Fruit fly (Drosophila melanogaster) whole organism, prepupa: ENCODE data around the gene CG5281.
A peak's percentile ranks its signal among the peaks of the same experiment; 100 is the strongest.

Experiments used
- Blimp-1 ChIP-seq: fragments of 200-800 bp; sonication (Bioruptor generic); optimal IDR thresholded peaks from 3 replicates; lab custom pipeline; 2017; ENCODE audit warnings: missing biosample characterization, missing genetic modification characterization, mild to moderate bottlenecking, moderate library complexity, missing genetic modification reagents
- CG10631 ChIP-seq: fragments of 200-800 bp; sonication (Bioruptor generic); optimal IDR thresholded peaks from 2 replicates; lab custom pipeline; 2016; ENCODE audit warnings: missing biosample characterization, missing genetic modification characterization
- CG10669 ChIP-seq: fragments of 200-800 bp; sonication (Bioruptor generic); optimal IDR thresholded peaks from 3 replicates; lab custom pipeline; 2018; ENCODE audit warnings: missing biosample characterization, mild to moderate bottlenecking, missing genetic modification characterization, moderate library complexity
- CG11902 ChIP-seq: fragments of 200-800 bp; sonication (Bioruptor generic); optimal IDR thresholded peaks from 3 replicates; lab custom pipeline; 2016; ENCODE audit warnings: missing biosample characterization, missing genetic modification characterization
- CG15336 ChIP-seq: fragments of 200-800 bp; sonication (Bioruptor generic); IDR thresholded peaks from 2 replicates; pipeline ENCODE4 v1.3.6; 2022; ENCODE audit warnings: missing biosample characterization, missing genetic modification characterization
- CG16779 ChIP-seq: fragments of 200-800 bp; sonication (Bioruptor generic); optimal IDR thresholded peaks from 3 replicates; lab custom pipeline; 2017; ENCODE audit warnings: missing biosample characterization, mild to moderate bottlenecking, missing genetic modification characterization
- CG3032 ChIP-seq: fragments of 200-800 bp; optimal IDR thresholded peaks from 2 replicates; lab custom pipeline; 2019; ENCODE audit warnings: missing biosample characterization, mild to moderate bottlenecking, missing genetic modification characterization, moderate library complexity
- CG31627 ChIP-seq: fragments of 200-800 bp; sonication (Bioruptor generic); optimal IDR thresholded peaks from 3 replicates; lab custom pipeline; 2016; ENCODE audit warnings: missing biosample characterization, missing genetic modification characterization
- CG32006 ChIP-seq: fragments of 200-800 bp; sonication (Bioruptor generic); optimal IDR thresholded peaks from 3 replicates; lab custom pipeline; 2017; ENCODE audit warnings: missing biosample characterization, mild to moderate bottlenecking, missing genetic modification characterization
- CG34406 ChIP-seq: fragments of 200-800 bp; sonication (Bioruptor generic); optimal IDR thresholded peaks from 3 replicates; lab custom pipeline; 2016; ENCODE audit warnings: missing biosample characterization, missing genetic modification characterization
- CG3919 ChIP-seq: fragments of 200-800 bp; sonication (Bioruptor generic); optimal IDR thresholded peaks from 3 replicates; lab custom pipeline; 2016; ENCODE audit warnings: missing biosample characterization, missing genetic modification characterization
- CG4318 ChIP-seq: fragments of 200-800 bp; sonication (Bioruptor generic); optimal IDR thresholded peaks from 3 replicates; lab custom pipeline; 2017; ENCODE audit warnings: missing biosample characterization, mild to moderate bottlenecking, missing genetic modification characterization
- CG6163 ChIP-seq: fragments of 200-800 bp; sonication (Bioruptor generic); IDR thresholded peaks from 3 replicates; pipeline ENCODE4 v1.3.6; 2022; ENCODE audit warnings: missing biosample characterization, missing genetic modification characterization
- CG6792 ChIP-seq: fragments of 200-800 bp; sonication (Bioruptor generic); optimal IDR thresholded peaks from 3 replicates; lab custom pipeline; 2016; ENCODE audit warnings: missing biosample characterization, missing genetic modification characterization
- CG6808 ChIP-seq: fragments of 200-800 bp; sonication (Bioruptor generic); optimal IDR thresholded peaks from 3 replicates; lab custom pipeline; 2017; ENCODE audit warnings: missing biosample characterization, missing genetic modification characterization, mild to moderate bottlenecking, moderate library complexity, missing genetic modification reagents
- CG6854 ChIP-seq: fragments of 200-800 bp; sonication (Bioruptor generic); optimal IDR thresholded peaks from 2 replicates; lab custom pipeline; 2017; ENCODE audit warnings: missing biosample characterization, mild to moderate bottlenecking, missing genetic modification characterization
- CG8119 ChIP-seq: fragments of 200-800 bp; sonication (Bioruptor generic); IDR thresholded peaks from 3 replicates; pipeline ENCODE4 v1.3.6; 2022; ENCODE audit warnings: missing biosample characterization, missing genetic modification characterization
- CG8319 ChIP-seq: fragments of 200-800 bp; sonication (Bioruptor generic); optimal IDR thresholded peaks from 3 replicates; lab custom pipeline; 2016; ENCODE audit warnings: missing biosample characterization, missing genetic modification characterization
- CG8632 ChIP-seq: fragments of 200-800 bp; sonication (Bioruptor generic); optimal IDR thresholded peaks from 3 replicates; lab custom pipeline; 2016; ENCODE audit warnings: missing biosample characterization, missing genetic modification characterization
- CG9139 ChIP-seq: fragments of 200-800 bp; sonication (Bioruptor generic); optimal IDR thresholded peaks from 3 replicates; lab custom pipeline; 2017; ENCODE audit warnings: missing biosample characterization, mild to moderate bottlenecking, missing genetic modification characterization
- Eip78C ChIP-seq: fragments of 200-800 bp; sonication (Bioruptor generic); peaks from one replicate; lab custom pipeline; 2016; ENCODE audit warnings: missing biosample characterization, missing genetic modification characterization
- Ets21C ChIP-seq: fragments of 200-800 bp; sonication (Bioruptor generic); optimal IDR thresholded peaks from 3 replicates; lab custom pipeline; 2016; ENCODE audit warnings: missing biosample characterization, missing genetic modification characterization
- Ets96B ChIP-seq: fragments of 200-800 bp; optimal IDR thresholded peaks from 2 replicates; lab custom pipeline; 2019; ENCODE audit warnings: missing biosample characterization, mild to moderate bottlenecking, missing genetic modification characterization, moderate library complexity
- Gug ChIP-seq: fragments of 200-800 bp; sonication (Bioruptor generic); IDR thresholded peaks from 2 replicates; pipeline ENCODE4 v1.3.6; 2022; ENCODE audit warnings: missing biosample characterization, missing genetic modification characterization
- Met ChIP-seq: fragments of 200-800 bp; sonication (Bioruptor generic); optimal IDR thresholded peaks from 3 replicates; lab custom pipeline; 2016; ENCODE audit warnings: missing biosample characterization, missing genetic modification characterization
- Smox ChIP-seq: fragments of 200-800 bp; sonication (Bioruptor generic); optimal IDR thresholded peaks from 3 replicates; lab custom pipeline; 2016; ENCODE audit warnings: missing biosample characterization, missing genetic modification characterization
- Sox102F ChIP-seq: fragments of 200-800 bp; sonication (Bioruptor generic); optimal IDR thresholded peaks from 2 replicates; lab custom pipeline; 2016; ENCODE audit warnings: missing biosample characterization, mild to moderate bottlenecking, missing genetic modification characterization
- acj6 ChIP-seq: fragments of 200-800 bp; sonication (Bioruptor generic); optimal IDR thresholded peaks from 3 replicates; lab custom pipeline; 2016; ENCODE audit warnings: missing biosample characterization, missing genetic modification characterization
- cyc ChIP-seq: fragments of 200-800 bp; sonication (Bioruptor generic); optimal IDR thresholded peaks from 3 replicates; lab custom pipeline; 2016; ENCODE audit warnings: missing biosample characterization, missing genetic modification characterization
- dsx ChIP-seq: fragments of 200-800 bp; optimal IDR thresholded peaks from 3 replicates; lab custom pipeline; 2019; ENCODE audit warnings: missing biosample characterization, mild to moderate bottlenecking, missing genetic modification characterization, moderate library complexity; ENCODE audit not compliant: poor library complexity, severe bottlenecking
- eg ChIP-seq: fragments of 200-800 bp; sonication (Bioruptor generic); IDR thresholded peaks from 3 replicates; pipeline ENCODE4 v1.3.6; 2022; ENCODE audit warnings: missing biosample characterization, missing genetic modification characterization
- esn ChIP-seq: fragments of 200-800 bp; sonication (Bioruptor generic); optimal IDR thresholded peaks from 2 replicates; lab custom pipeline; 2016; ENCODE audit warnings: missing biosample characterization, mild to moderate bottlenecking, missing genetic modification characterization, moderate library complexity
- fkh ChIP-seq: fragments of 200-800 bp; sonication (Bioruptor generic); optimal IDR thresholded peaks from 3 replicates; lab custom pipeline; 2017; ENCODE audit warnings: missing biosample characterization, mild to moderate bottlenecking, missing genetic modification characterization, moderate library complexity
- net ChIP-seq: fragments of 200-800 bp; sonication (Bioruptor generic); optimal IDR thresholded peaks from 3 replicates; lab custom pipeline; 2016; ENCODE audit warnings: missing biosample characterization, missing genetic modification characterization
- pdm3 ChIP-seq: fragments of 200-800 bp; sonication (Bioruptor generic); optimal IDR thresholded peaks from 3 replicates; lab custom pipeline; 2016; ENCODE audit warnings: missing biosample characterization, missing genetic modification characterization
- spab ChIP-seq: fragments of 200-800 bp; sonication (Bioruptor generic); optimal IDR thresholded peaks from 2 replicates; lab custom pipeline; 2017; ENCODE audit warnings: missing biosample characterization, mild to moderate bottlenecking, missing genetic modification characterization, missing genetic modification reagents
- ss ChIP-seq, 2 experiments: fragments of 200-800 bp; sonication (Bioruptor generic); optimal IDR thresholded peaks; 2 replicates in 1 of 2; 3 replicates in 1 of 2; lab custom pipeline; 2017 to 2018; ENCODE audit warnings: mild to moderate bottlenecking in 2 of 2, missing biosample characterization in 2 of 2, missing genetic modification characterization in 2 of 2, moderate library complexity in 1 of 2
- svp ChIP-seq: fragments of 200-800 bp; sonication (Bioruptor generic); peaks from one replicate; lab custom pipeline; 2016; ENCODE audit warnings: missing biosample characterization, missing genetic modification characterization
- vri ChIP-seq: fragments of 200-800 bp; sonication (Bioruptor generic); optimal IDR thresholded peaks from 3 replicates; lab custom pipeline; 2016; ENCODE audit warnings: missing biosample characterization, mild to moderate bottlenecking, missing genetic modification characterization

The CG5281 gene

DNA sequence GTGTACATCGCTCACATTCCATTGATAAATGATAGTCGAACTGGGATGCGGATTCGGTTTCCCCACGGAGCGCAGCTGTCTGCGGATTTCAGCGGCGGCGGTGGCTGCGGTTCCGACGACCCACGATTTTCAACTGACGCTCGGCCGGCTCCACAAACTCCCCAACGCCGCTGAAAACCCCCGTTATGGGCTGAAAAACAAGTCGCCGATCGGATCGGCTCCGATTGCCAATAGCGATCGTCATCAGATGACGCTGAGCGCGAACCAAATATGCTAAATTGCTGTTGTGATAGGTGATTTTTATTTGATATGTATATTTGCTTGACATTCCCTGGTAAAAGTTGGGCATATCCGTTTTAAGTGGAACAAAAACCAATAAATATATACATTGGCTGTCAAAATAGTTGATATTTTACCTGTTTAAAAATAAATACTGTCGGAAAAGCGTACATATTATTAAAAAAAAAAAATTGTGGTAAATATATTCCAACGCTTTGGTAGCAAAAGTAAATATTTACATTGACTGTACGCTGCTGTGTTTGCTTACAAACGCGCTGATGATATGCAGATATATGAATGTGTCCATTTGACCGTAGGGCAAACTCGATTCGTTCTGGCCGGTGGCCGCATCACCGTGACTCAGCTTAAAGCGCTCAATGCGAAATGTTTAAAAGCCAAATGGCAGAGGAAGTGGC is 18.7 kb downstream of the CG5281 start (continued):
- TF ChIP-seq pdm3 (GFP tag; lab: Kevin White, UChicago) (peak; percentile 52), cyc (GFP tag; lab: Kevin White, UChicago) (peak; percentile 68), fkh (GFP tag; lab: Kevin White, UChicago) (peak; percentile 90), spab (no peak), CG11902 (GFP tag; lab: Kevin White, UChicago) (peak; percentile 59), eg (GFP tag; lab: Robert Waterston, UW) (0 out of 3 replicates have a peak, but pooled peaks have one; percentile 35), acj6 (GFP tag; lab: Kevin White, UChicago) (peak; percentile 45), CG16779 (tag; lab: Kevin White, UChicago) (peak; percentile 8), CG4318 (GFP tag; lab: Kevin White, UChicago) (peak; percentile 56), CG31627 (peak; percentile 72)

DNA sequence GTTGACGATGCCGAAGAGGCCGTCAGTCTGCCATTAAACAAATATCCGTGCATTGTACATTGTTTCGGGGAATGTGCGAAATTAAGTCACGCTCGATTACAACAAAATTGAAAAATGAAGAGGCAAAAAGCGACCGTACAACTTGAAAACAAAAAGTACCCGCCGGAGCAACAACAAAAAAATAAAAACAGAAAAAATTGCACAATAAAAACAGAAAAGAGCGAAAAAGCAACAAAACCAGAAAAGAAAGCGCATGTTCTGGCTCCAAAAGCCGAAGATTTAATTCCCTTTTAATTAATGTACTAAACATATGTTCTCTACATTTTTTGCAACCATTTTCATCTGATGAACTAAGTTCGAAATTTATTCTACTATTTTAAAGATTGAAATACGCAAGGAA is 20.9 kb downstream of the CG5281 start:
- TF ChIP-seq ss (GFP tag; optimal IDR thresholded peaks at IDR 0.05; lab: Kevin White, UChicago), result peak; percentile 5 to 46
- TF ChIP-seq CG31627, result no peak
- no peak; the same call in 2 of the 3 replicates for TF ChIP-seq CG8119 (GFP tag; lab: Robert Waterston, UW)
- peak; percentile 23 for TF ChIP-seq CG8319 (GFP tag; lab: Kevin White, UChicago)
- peak; percentile 17 for TF ChIP-seq Blimp-1 (GFP tag; lab: Kevin White, UChicago)
- TF ChIP-seq CG9139 (GFP tag; lab: Kevin White, UChicago), result peak; percentile 29
- TF ChIP-seq CG15336, result no peak
- TF ChIP-seq Sox102F, result no peak
- peak; percentile 11 for TF ChIP-seq Smox (GFP tag; lab: Kevin White, UChicago)
- TF ChIP-seq acj6 (GFP tag; lab: Kevin White, UChicago), result peak; percentile 7
- TF ChIP-seq net (GFP tag; lab: Kevin White, UChicago), result peak; percentile 11
- peak; percentile 43 for TF ChIP-seq esn (GFP tag; lab: Kevin White, UChicago)
- peak; percentile 36 for TF ChIP-seq CG6808 (GFP tag; lab: Kevin White, UChicago)
- TF ChIP-seq CG10631, result no peak
- TF ChIP-seq spab, result peak; percentile 29
- peak; percentile 75 for TF ChIP-seq CG6163
- peak; percentile 38 for TF ChIP-seq CG3032 (tag; lab: Kevin White, UChicago)
- peak; percentile 27 for TF ChIP-seq CG10669
- TF ChIP-seq CG8632 (GFP tag; lab: Kevin White, UChicago), result peak; percentile 33
- peak; percentile 21 for TF ChIP-seq CG6792 (GFP tag; lab: Kevin White, UChicago)
- TF ChIP-seq Eip78C (GFP tag; lab: Kevin White, UChicago), result peak; percentile 74
- peak; percentile 12 for TF ChIP-seq pdm3 (GFP tag; lab: Kevin White, UChicago)
- peak; percentile 35 for TF ChIP-seq Met (GFP tag; lab: Kevin White, UChicago)
- TF ChIP-seq CG3919 (GFP tag; lab: Kevin White, UChicago), result peak; percentile 12
- TF ChIP-seq vri, result peak; percentile 63
- peak; percentile 74 for TF ChIP-seq svp (GFP tag; lab: Kevin White, UChicago)
- no peak for TF ChIP-seq Gug (GFP tag; lab: Robert Waterston, UW)
- peak; percentile 33 for TF ChIP-seq dsx (GFP tag; lab: Kevin White, UChicago)
- TF ChIP-seq CG16779 (tag; lab: Kevin White, UChicago), result peak; percentile 15
- peak; percentile 46 for TF ChIP-seq CG6854 (GFP tag; lab: Kevin White, UChicago)
- peak; percentile 17 for TF ChIP-seq CG32006 (GFP tag; lab: Kevin White, UChicago)
- TF ChIP-seq CG34406 (GFP tag; lab: Kevin White, UChicago), result peak; percentile 30
- TF ChIP-seq Ets21C (GFP tag; lab: Kevin White, UChicago), result no peak
- peak; percentile 4 for TF ChIP-seq Ets96B (tag; lab: Kevin White, UChicago)
